Worm (Caenorhabditis elegans) whole organism, mixed stage, embryonic: ENCODE results near the gene srv-2.

Experiments
- M03D4.4 ChIP-seq: sonication (generic microtip); optimal IDR thresholded peaks from 2 replicates; lab custom pipeline; 2017; ENCODE audit warnings: mild to moderate bottlenecking, missing genetic modification characterization, missing compliant biosample characterization
- bed-3 ChIP-seq: fragments of 200-800 bp; sonication (Bioruptor generic); optimal IDR thresholded peaks from 3 replicates; lab custom pipeline; 2018; ENCODE audit warnings: mild to moderate bottlenecking, missing genetic modification characterization, moderate library complexity, missing compliant biosample characterization
- blmp-1 ChIP-seq: fragments of 150-350 bp; optimal IDR thresholded peaks from 2 replicates; lab custom pipeline; 2014; ENCODE audit warnings: missing biosample characterization, missing genetic modification characterization
- ceh-39 ChIP-seq: fragments of 150-350 bp; optimal IDR thresholded peaks from 2 replicates; lab custom pipeline; 2014; ENCODE audit warnings: missing biosample characterization, missing genetic modification characterization
- ceh-83 ChIP-seq: fragments of 200-800 bp; sonication (Bioruptor generic); optimal IDR thresholded peaks from 2 replicates; lab custom pipeline; 2018; ENCODE audit warnings: mild to moderate bottlenecking, missing genetic modification characterization, missing compliant biosample characterization
- ces-1 ChIP-seq: fragments of 150-350 bp; optimal IDR thresholded peaks from 2 replicates; lab custom pipeline; 2014; ENCODE audit warnings: missing biosample characterization, missing genetic modification reagents, missing genetic modification characterization
- cnd-1 ChIP-seq: fragments of 200-800 bp; sonication (Bioruptor generic); optimal IDR thresholded peaks from 2 replicates; lab custom pipeline; 2018; ENCODE audit warnings: mild to moderate bottlenecking, missing genetic modification characterization, missing compliant biosample characterization
- drap-1 ChIP-seq: fragments of 200-800 bp; sonication (Bioruptor generic); optimal IDR thresholded peaks from 3 replicates; lab custom pipeline; 2018; ENCODE audit warnings: mild to moderate bottlenecking, missing genetic modification characterization, missing compliant biosample characterization
- elt-3 ChIP-seq: fragments of 150-350 bp; optimal IDR thresholded peaks from 2 replicates; lab custom pipeline; 2014; ENCODE audit warnings: missing biosample characterization, missing genetic modification characterization
- flh-1 ChIP-seq: fragments of 200-800 bp; sonication (Bioruptor generic); optimal IDR thresholded peaks from 2 replicates; lab custom pipeline; 2018; ENCODE audit warnings: mild to moderate bottlenecking, missing genetic modification characterization, moderate library complexity, missing compliant biosample characterization
- ham-2 ChIP-seq: fragments of 200-800 bp; sonication (Bioruptor generic); optimal IDR thresholded peaks from 2 replicates; lab custom pipeline; 2018; ENCODE audit warnings: mild to moderate bottlenecking, missing genetic modification characterization, missing compliant biosample characterization
- lin-13 ChIP-seq: fragments of 150-350 bp; optimal IDR thresholded peaks from 2 replicates; lab custom pipeline; 2014; ENCODE audit warnings: missing biosample characterization, missing genetic modification characterization
- lin-32 ChIP-seq: fragments of 200-800 bp; sonication (Bioruptor generic); optimal IDR thresholded peaks from 2 replicates; lab custom pipeline; 2018; ENCODE audit warnings: mild to moderate bottlenecking, missing genetic modification characterization, missing compliant biosample characterization
- lsy-2 ChIP-seq: fragments of 150-350 bp; optimal IDR thresholded peaks from 2 replicates; lab custom pipeline; 2014; ENCODE audit warnings: missing biosample characterization, missing genetic modification characterization
- mab-5 ChIP-seq: fragments of 150-350 bp; optimal IDR thresholded peaks from 2 replicates; lab custom pipeline; 2014; ENCODE audit warnings: missing biosample characterization, missing genetic modification characterization
- mep-1 ChIP-seq: fragments of 150-350 bp; optimal IDR thresholded peaks from 2 replicates; lab custom pipeline; 2017; ENCODE audit warnings: missing biosample characterization, missing genetic modification reagents, missing genetic modification characterization, inconsistent platforms
- mls-2 ChIP-seq: sonication (generic microtip); optimal IDR thresholded peaks from 2 replicates; lab custom pipeline; 2016; ENCODE audit warnings: mild to moderate bottlenecking, missing genetic modification characterization, moderate library complexity, missing compliant biosample characterization
- nhr-12 ChIP-seq: fragments of 150-350 bp; optimal IDR thresholded peaks from 2 replicates; lab custom pipeline; 2014; ENCODE audit warnings: missing biosample characterization, missing genetic modification characterization
- nhr-2 ChIP-seq: fragments of 150-350 bp; optimal IDR thresholded peaks from 2 replicates; lab custom pipeline; 2014; ENCODE audit warnings: missing biosample characterization, missing genetic modification characterization
- nhr-237 ChIP-seq: fragments of 150-350 bp; optimal IDR thresholded peaks from 2 replicates; lab custom pipeline; 2014; ENCODE audit warnings: missing biosample characterization, missing genetic modification characterization
- nhr-76 ChIP-seq: sonication (generic microtip); optimal IDR thresholded peaks from 2 replicates; lab custom pipeline; 2017; ENCODE audit warnings: missing biosample characterization, missing genetic modification characterization
- pha-4 ChIP-seq: fragments of 150-350 bp; optimal IDR thresholded peaks from 2 replicates; lab custom pipeline; 2018; ENCODE audit warnings: missing biosample characterization, missing genetic modification reagents, missing genetic modification characterization
- sem-2 ChIP-seq: fragments of 200-800 bp; sonication (Bioruptor generic); optimal IDR thresholded peaks from 2 replicates; lab custom pipeline; 2018; ENCODE audit warnings: mild to moderate bottlenecking, missing genetic modification characterization, missing compliant biosample characterization
- snpc-4 ChIP-seq: fragments of 150-350 bp; optimal IDR thresholded peaks from 2 replicates; lab custom pipeline; 2014; ENCODE audit warnings: missing biosample characterization, missing genetic modification characterization
- sptf-1 ChIP-seq: sonication (generic microtip); optimal IDR thresholded peaks from 2 replicates; lab custom pipeline; 2017; ENCODE audit warnings: mild to moderate bottlenecking, missing genetic modification characterization, moderate library complexity, missing compliant biosample characterization
- tbx-8 ChIP-seq: fragments of 200-800 bp; sonication (Bioruptor generic); optimal IDR thresholded peaks from 2 replicates; lab custom pipeline; 2018; ENCODE audit warnings: mild to moderate bottlenecking, missing genetic modification characterization, moderate library complexity, missing compliant biosample characterization
- unc-120 ChIP-seq: sonication (generic microtip); optimal IDR thresholded peaks from 2 replicates; lab custom pipeline; 2017; ENCODE audit warnings: missing genetic modification characterization, missing compliant biosample characterization; ENCODE audit not compliant: poor library complexity, severe bottlenecking
- unc-39 ChIP-seq: fragments of 150-350 bp; optimal IDR thresholded peaks from 2 replicates; lab custom pipeline; 2014; ENCODE audit warnings: missing biosample characterization, missing genetic modification characterization
- unc-62 ChIP-seq: fragments of 150-350 bp; optimal IDR thresholded peaks from 2 replicates; lab custom pipeline; 2014; ENCODE audit warnings: missing biosample characterization, missing genetic modification reagents, missing genetic modification characterization
- zip-8 ChIP-seq: fragments of 150-350 bp; optimal IDR thresholded peaks from 2 replicates; lab custom pipeline; 2014; ENCODE audit warnings: missing biosample characterization, missing genetic modification characterization
- ztf-11 ChIP-seq: fragments of 150-350 bp; optimal IDR thresholded peaks from 2 replicates; lab custom pipeline; 2014; ENCODE audit warnings: missing biosample characterization, missing genetic modification characterization

srv-2 gene

ce11 chrII:10584036-10584435 lies 18.0 kb downstream of the srv-2 start, which contains the start of gene algn-9:
TSS of gene algn-9 (plus strand) at chrII:10584336.
- TF ChIP-seq mep-1 (tag; lab: Kevin White, UChicago) (no peak), lin-32 (GFP tag; lab: Kevin White, UChicago) (no peak), ceh-83 (no peak), bed-3 (GFP tag; lab: Kevin White, UChicago) (no peak), sptf-1 (tag; lab: Kevin White, UChicago) (no peak), nhr-237 (tag; lab: Kevin White, UChicago) (no peak), M03D4.4 (tag; lab: Kevin White, UChicago) (no peak), unc-120 (tag; lab: Kevin White, UChicago) (no peak), sem-2 (GFP tag; lab: Kevin White, UChicago) (no peak), mls-2 (no peak), zip-8 (tag; lab: Kevin White, UChicago) (no peak), snpc-4 (no peak), cnd-1 (tag; lab: Kevin White, UChicago) (no peak), blmp-1 (no peak)

- TF ChIP-seq bed-3 (GFP tag; lab: Kevin White, UChicago) (no peak), mep-1 (tag; lab: Kevin White, UChicago) (no peak), pha-4 (tag; lab: Kevin White, UChicago) (no peak), ces-1 (GFP tag; lab: Kevin White, UChicago) (no peak), lsy-2 (no peak), tbx-8 (GFP tag; lab: Kevin White, UChicago) (no peak), ceh-83 (no peak), nhr-76 (tag; lab: Kevin White, UChicago) (no peak), ham-2 (GFP tag; lab: Kevin White, UChicago) (no peak), nhr-2 (tag; lab: Kevin White, UChicago) (no peak)
These were observed 19.8 kb downstream of the srv-2 start, which contains the start of gene mrps-22 for ce11 chrII:10582318-10582717. TSS of gene mrps-22 (plus strand) at chrII:10582618.

- no peak for TF ChIP-seq drap-1
- no peak for TF ChIP-seq elt-3 (tag; lab: Kevin White, UChicago)
These were observed 21.3 kb downstream of the srv-2 start, which contains the start of gene dap-3 for ce11 chrII:10580833-10581232. TSS of gene dap-3 (plus strand) at chrII:10581133.

DNA sequence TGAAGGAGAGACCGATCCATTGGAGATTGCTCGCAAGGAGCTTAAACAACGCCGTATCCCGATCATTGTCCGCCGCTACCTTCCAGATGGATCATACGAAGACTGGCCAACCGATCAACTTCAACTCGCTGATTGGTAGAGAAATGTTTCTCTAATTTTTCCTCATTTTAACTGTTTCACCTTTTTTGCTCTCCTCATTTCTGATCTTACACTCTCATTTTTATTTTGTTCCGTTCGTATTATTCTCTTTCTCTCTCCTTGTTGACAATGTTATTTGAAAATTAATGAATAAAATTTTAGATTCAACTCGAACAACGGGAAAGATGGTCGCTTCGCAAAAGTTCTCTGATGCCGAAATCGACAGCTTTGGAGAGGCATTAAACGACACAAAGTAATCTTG lies 22.4 kb downstream of the srv-2 start, which contains the start of gene dohh-1:
Gene dohh-1, plus strand, starts transcription at position 301 of the 400 bp plus-strand sequence.
- TF ChIP-seq unc-120 (tag; lab: Kevin White, UChicago) (no peak), cnd-1 (tag; lab: Kevin White, UChicago) (no peak), zip-8 (tag; lab: Kevin White, UChicago) (no peak), nhr-12 (tag; lab: Kevin White, UChicago) (no peak), ceh-39 (tag; lab: Kevin White, UChicago) (no peak), mab-5 (tag; lab: Kevin White, UChicago) (no peak), pha-4 (tag; lab: Kevin White, UChicago) (no peak), flh-1 (GFP tag; lab: Kevin White, UChicago) (no peak), ztf-11 (tag; lab: Kevin White, UChicago) (no peak), sptf-1 (tag; lab: Kevin White, UChicago) (no peak), unc-62 (GFP tag; lab: Kevin White, UChicago) (no peak), bed-3 (GFP tag; lab: Kevin White, UChicago) (no peak), mls-2 (no peak), blmp-1 (no peak), ham-2 (GFP tag; lab: Kevin White, UChicago) (no peak), nhr-2 (tag; lab: Kevin White, UChicago) (no peak), unc-39 (tag; lab: Kevin White, UChicago) (no peak), snpc-4 (no peak)
- TF ChIP-seq, all 35 proteins: peak for 0

DNA sequence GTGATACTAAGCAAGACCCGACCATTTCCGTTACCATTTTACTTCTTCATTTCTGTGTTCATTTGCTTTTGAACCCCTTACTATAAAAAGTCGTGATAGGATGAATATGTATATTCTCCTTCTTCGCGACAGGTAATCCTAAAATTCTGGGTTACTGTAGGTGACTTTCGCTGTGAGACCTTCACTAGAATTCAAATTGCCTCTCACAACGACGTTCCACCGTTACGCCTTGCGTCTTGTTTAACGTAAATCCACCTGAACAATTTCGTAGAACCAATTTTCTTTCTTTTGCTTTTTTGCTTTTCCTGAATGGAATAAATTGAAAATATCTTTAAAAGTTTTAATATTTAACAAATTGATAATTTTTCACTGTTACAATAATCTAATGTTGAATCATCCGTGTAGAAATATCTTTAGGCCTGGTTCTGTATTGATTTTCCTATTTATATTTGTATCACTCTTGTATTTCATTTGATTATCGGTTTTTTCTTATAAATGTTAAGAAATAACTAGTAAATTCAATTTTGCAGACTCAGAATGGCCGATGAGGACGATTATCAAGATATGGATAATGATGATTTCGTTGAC lies 23.1 kb downstream of the srv-2 start, which contains the start of gene rpb-6:
Gene rpb-6, plus strand, starts transcription at position 538 of the 588 bp plus-strand sequence.
- TF ChIP-seq lsy-2 (peak; percentile 70), tbx-8 (GFP tag; lab: Kevin White, UChicago) (no peak), lin-13 (peak; percentile 9)
- TF ChIP-seq, all 35 proteins: peak for 2
